Fruit fly (Drosophila melanogaster) whole organism, wandering third instar larva: ENCODE measurements around the gene Mocs1.

Experiments
- CG32264 ChIP-seq: fragments of 200-800 bp; sonication (Bioruptor generic); optimal IDR thresholded peaks from 2 replicates; lab custom pipeline; 2016; ENCODE audit warnings: missing biosample characterization, missing genetic modification characterization
- Myc ChIP-seq: fragments of >200 bp; optimal IDR thresholded peaks from 2 replicates; lab custom pipeline; 2017
- Rel ChIP-seq, 2 experiments: fragments of 200-800 bp; sonication (Bioruptor generic) in 1 of 2; optimal IDR thresholded peaks; 2 replicates in 1 of 2; 3 replicates in 1 of 2; lab custom pipeline; 2016 to 2019; ENCODE audit warnings: mild to moderate bottlenecking in 2 of 2, missing biosample characterization in 2 of 2, missing genetic modification characterization in 2 of 2, moderate library complexity in 1 of 2
- h ChIP-seq: fragments of 200-800 bp; sonication (Bioruptor generic); optimal IDR thresholded peaks from 3 replicates; lab custom pipeline; 2016; ENCODE audit warnings: missing biosample characterization, mild to moderate bottlenecking, missing genetic modification characterization
- lola ChIP-seq: fragments of >200 bp; optimal IDR thresholded peaks from 2 replicates; lab custom pipeline; 2017; ENCODE audit warnings: missing biosample characterization, missing genetic modification characterization
- pan ChIP-seq: fragments of >200 bp; optimal IDR thresholded peaks from 2 replicates; lab custom pipeline; 2017
- psq ChIP-seq: fragments of 200-800 bp; sonication (Bioruptor generic); optimal IDR thresholded peaks from 3 replicates; lab custom pipeline; 2017; ENCODE audit warnings: missing biosample characterization, mild to moderate bottlenecking, missing genetic modification characterization, moderate library complexity
- usp ChIP-seq: fragments of >200 bp; optimal IDR thresholded peaks from 2 replicates; lab custom pipeline; 2017; ENCODE audit warnings: missing biosample characterization, missing genetic modification characterization

dm6 chr3L:11103773-11104172, 33.4 kb downstream of the Mocs1 start, which contains the start of gene CG32071:
- TF ChIP-seq h (GFP tag; lab: Kevin White, UChicago), result no peak
- no peak for TF ChIP-seq Myc
- no peak for TF ChIP-seq psq (GFP tag; lab: Kevin White, UChicago)
- TF ChIP-seq usp, result no peak
- no peak for TF ChIP-seq pan (lab: Kevin White, UChicago)
- no peak for TF ChIP-seq CG32264 (GFP tag; lab: Kevin White, UChicago)
- no peak for TF ChIP-seq lola (GFP tag; lab: Kevin White, UChicago)
- no peak for TF ChIP-seq Rel (GFP tag; optimal IDR thresholded peaks at IDR 0.05; lab: Kevin White, UChicago)
- TF ChIP-seq Rel (tag; optimal IDR thresholded peaks at IDR 0.05; lab: Kevin White, UChicago), result no peak
